Fruit fly (Drosophila melanogaster) whole organism, embryonic: Measurements from ENCODE around the gene GstO2.

Experiments used
- Bdp1 ChIP-seq: fragments of 200-800 bp; sonication (Bioruptor generic); optimal IDR thresholded peaks from 3 replicates; lab custom pipeline; 2016; ENCODE audit warnings: missing biosample characterization, missing genetic modification characterization
- CG10431 ChIP-seq: fragments of 200-800 bp; sonication (Bioruptor generic); optimal IDR thresholded peaks from 3 replicates; lab custom pipeline; 2018; ENCODE audit warnings: missing biosample characterization, mild to moderate bottlenecking, missing genetic modification characterization
- CG10654 ChIP-seq: fragments of 200-800 bp; sonication (Bioruptor generic); optimal IDR thresholded peaks from 2 replicates; lab custom pipeline; 2016; ENCODE audit warnings: missing biosample characterization, missing genetic modification characterization
- CG12104 ChIP-seq: fragments of 200-800 bp; sonication (Bioruptor generic); optimal IDR thresholded peaks from 3 replicates; lab custom pipeline; 2016; ENCODE audit warnings: missing biosample characterization, missing genetic modification characterization
- CG12659 ChIP-seq: fragments of 200-800 bp; sonication (Bioruptor generic); optimal IDR thresholded peaks from 3 replicates; lab custom pipeline; 2017; ENCODE audit warnings: mild to moderate bottlenecking, missing biosample characterization, missing genetic modification reagents, missing genetic modification characterization
- CG15011 ChIP-seq: fragments of 200-800 bp; sonication (Bioruptor generic); optimal IDR thresholded peaks from 3 replicates; lab custom pipeline; 2018; ENCODE audit warnings: missing biosample characterization, mild to moderate bottlenecking, missing genetic modification characterization
- CG1603 ChIP-seq: fragments of 200-800 bp; sonication (Bioruptor generic); optimal IDR thresholded peaks from 2 replicates; lab custom pipeline; 2019; ENCODE audit warnings: missing biosample characterization, mild to moderate bottlenecking, missing genetic modification characterization, moderate library complexity
- CG16863 ChIP-seq: fragments of 200-800 bp; sonication (Bioruptor generic); optimal IDR thresholded peaks from 3 replicates; lab custom pipeline; 2016; ENCODE audit warnings: missing biosample characterization, missing genetic modification characterization
- CG17802 ChIP-seq: fragments of 200-800 bp; sonication (Bioruptor generic); optimal IDR thresholded peaks from 2 replicates; lab custom pipeline; 2018; ENCODE audit warnings: missing biosample characterization, mild to moderate bottlenecking, missing genetic modification characterization, moderate library complexity
- CG17912 ChIP-seq: fragments of 200-800 bp; sonication (Bioruptor generic); optimal IDR thresholded peaks from 2 replicates; lab custom pipeline; 2018; ENCODE audit warnings: missing biosample characterization, mild to moderate bottlenecking, missing genetic modification characterization
- CG18619 ChIP-seq: fragments of 200-800 bp; sonication (Bioruptor generic); optimal IDR thresholded peaks from 3 replicates; lab custom pipeline; 2017; ENCODE audit warnings: missing biosample characterization, mild to moderate bottlenecking, missing genetic modification characterization
- CG2202 ChIP-seq: fragments of 200-800 bp; sonication (Bioruptor generic); optimal IDR thresholded peaks from 2 replicates; lab custom pipeline; 2018; ENCODE audit warnings: missing biosample characterization, mild to moderate bottlenecking, missing genetic modification characterization
- CG6791 ChIP-seq: fragments of 200-800 bp; sonication (Bioruptor generic); IDR thresholded peaks from 3 replicates; pipeline ENCODE4 v1.3.6; 2022; ENCODE audit warnings: missing biosample characterization, missing genetic modification characterization; ENCODE audit not compliant: partially characterized antibody
- CG7357 ChIP-seq: fragments of 200-800 bp; sonication (Bioruptor generic); IDR thresholded peaks from 3 replicates; pipeline ENCODE4 v1.3.6; 2022; ENCODE audit warnings: missing biosample characterization, missing genetic modification characterization
- CG7839 ChIP-seq: fragments of 200-800 bp; sonication (Bioruptor generic); optimal IDR thresholded peaks from 3 replicates; lab custom pipeline; 2018; ENCODE audit warnings: missing biosample characterization, mild to moderate bottlenecking, missing genetic modification characterization, moderate library complexity
- CG7928 ChIP-seq: fragments of 200-800 bp; sonication (Bioruptor generic); optimal IDR thresholded peaks from 2 replicates; lab custom pipeline; 2017; ENCODE audit warnings: missing biosample characterization, mild to moderate bottlenecking, missing genetic modification characterization
- CG8478 ChIP-seq: fragments of >200 bp; optimal IDR thresholded peaks from 2 replicates; lab custom pipeline; 2018
- CG9797 ChIP-seq: fragments of 200-800 bp; sonication (Bioruptor generic); optimal IDR thresholded peaks from 3 replicates; lab custom pipeline; 2018; ENCODE audit warnings: missing biosample characterization, mild to moderate bottlenecking, missing genetic modification characterization
- D19B ChIP-seq: fragments of 200-800 bp; sonication (Bioruptor generic); optimal IDR thresholded peaks from 2 replicates; lab custom pipeline; 2017; ENCODE audit warnings: missing biosample characterization, mild to moderate bottlenecking, missing genetic modification characterization
- Deaf1 ChIP-seq: fragments of 200-800 bp; optimal IDR thresholded peaks from 3 replicates; lab custom pipeline; 2019; ENCODE audit warnings: missing biosample characterization, mild to moderate bottlenecking, missing genetic modification characterization, moderate library complexity
- Doc2 ChIP-seq: fragments of 200-800 bp; sonication (Bioruptor generic); IDR thresholded peaks from 2 replicates; pipeline ENCODE4 v1.3.6; 2022; ENCODE audit warnings: missing biosample characterization, missing genetic modification characterization
- Doc3 ChIP-seq: fragments of 200-800 bp; sonication (Bioruptor generic); IDR thresholded peaks from 3 replicates; pipeline ENCODE4 v1.3.6; 2022; ENCODE audit warnings: missing biosample characterization, missing genetic modification characterization; ENCODE audit not compliant: partially characterized antibody
- Ets65A ChIP-seq: fragments of 200-800 bp; sonication (Bioruptor generic); peaks from one replicate; lab custom pipeline; 2016; ENCODE audit warnings: missing biosample characterization, missing genetic modification characterization
- HLH3B ChIP-seq: fragments of 200-800 bp; sonication (Bioruptor generic); IDR thresholded peaks from 2 replicates; pipeline ENCODE4 v1.3.6; 2022; ENCODE audit warnings: missing biosample characterization, missing genetic modification characterization
- HmgD ChIP-seq: fragments of 200-800 bp; sonication (Bioruptor generic); optimal IDR thresholded peaks from 3 replicates; lab custom pipeline; 2016; ENCODE audit warnings: missing biosample characterization, missing genetic modification characterization
- Hr39 ChIP-seq: fragments of >200 bp; optimal IDR thresholded peaks from 2 replicates; lab custom pipeline; 2017
- Lpt ChIP-seq: fragments of >200 bp; optimal IDR thresholded peaks from 2 replicates; lab custom pipeline; 2018; ENCODE audit warnings: missing biosample characterization, missing genetic modification characterization
- Rx ChIP-seq: fragments of 200-800 bp; sonication (Bioruptor generic); IDR thresholded peaks from 2 replicates; pipeline ENCODE4 v1.3.6; 2022; ENCODE audit warnings: missing biosample characterization, missing genetic modification characterization
- Sin3A ChIP-seq: fragments of >200 bp; optimal IDR thresholded peaks from 2 replicates; lab custom pipeline; 2018
- Six4 ChIP-seq: fragments of 200-800 bp; sonication (Bioruptor generic); optimal IDR thresholded peaks from 2 replicates; lab custom pipeline; 2016; ENCODE audit warnings: missing biosample characterization, missing genetic modification characterization
- Stat92E ChIP-seq, 3 experiments: fragments of >200 bp in 2 of 3; fragments of 200-800 bp in 1 of 3; sonication (Bioruptor generic) in 1 of 3; optimal IDR thresholded peaks; 2 replicates each; lab custom pipeline; 2017 to 2019; ENCODE audit warnings: missing biosample characterization in 3 of 3, missing genetic modification characterization in 3 of 3, mild to moderate bottlenecking in 1 of 3, moderate library complexity in 1 of 3
- Trl ChIP-seq, 3 experiments: fragments of >200 bp in 2 of 3; fragments of 200-800 bp in 1 of 3; sonication (Bioruptor generic) in 1 of 3; optimal IDR thresholded peaks; 2 replicates in 1 of 3; 3 replicates in 2 of 3; lab custom pipeline; 2016 to 2017; ENCODE audit warnings: missing biosample characterization in 1 of 3, missing genetic modification characterization in 1 of 3
- abd-A ChIP-seq: fragments of 200-800 bp; sonication (Bioruptor generic); optimal IDR thresholded peaks from 3 replicates; lab custom pipeline; 2019; ENCODE audit warnings: missing biosample characterization, mild to moderate bottlenecking, missing genetic modification characterization, moderate library complexity
- ash1 ChIP-seq: fragments of 200-800 bp; sonication (Bioruptor generic); optimal IDR thresholded peaks from 2 replicates; lab custom pipeline; 2018; ENCODE audit warnings: missing biosample characterization, mild to moderate bottlenecking, missing genetic modification characterization
- dmrt99B ChIP-seq: fragments of 200-800 bp; sonication (Bioruptor generic); optimal IDR thresholded peaks from 2 replicates; lab custom pipeline; 2018; ENCODE audit warnings: missing biosample characterization, mild to moderate bottlenecking, missing genetic modification characterization, moderate library complexity
- dpn ChIP-seq, 2 experiments: fragments of 200-800 bp; sonication (Bioruptor generic); optimal IDR thresholded peaks; 3 replicates each; lab custom pipeline; 2016; ENCODE audit warnings: missing biosample characterization in 2 of 2, missing genetic modification characterization in 2 of 2
- esg ChIP-seq: fragments of 200-800 bp; sonication (Bioruptor generic); conservative IDR thresholded peaks from 2 replicates; pipeline ENCODE4 v1.3.6; 2022; ENCODE audit warnings: missing biosample characterization, missing genetic modification characterization
- fd3F ChIP-seq: fragments of 200-800 bp; sonication (Bioruptor generic); optimal IDR thresholded peaks from 2 replicates; lab custom pipeline; 2018; ENCODE audit warnings: missing biosample characterization, mild to moderate bottlenecking, missing genetic modification characterization, moderate library complexity
- ftz-f1 ChIP-seq: fragments of 200-800 bp; sonication (Bioruptor generic); optimal IDR thresholded peaks from 2 replicates; lab custom pipeline; 2016; ENCODE audit warnings: missing biosample characterization, missing genetic modification characterization
- gce ChIP-seq: fragments of 200-800 bp; sonication (Bioruptor generic); IDR thresholded peaks from 3 replicates; pipeline ENCODE4 v1.3.6; 2022; ENCODE audit warnings: missing biosample characterization, missing genetic modification characterization
- gem ChIP-seq: fragments of 200-800 bp; sonication (Bioruptor generic); optimal IDR thresholded peaks from 2 replicates; lab custom pipeline; 2019; ENCODE audit warnings: missing biosample characterization, mild to moderate bottlenecking, missing genetic modification characterization, moderate library complexity
- mam ChIP-seq: fragments of 200-800 bp; sonication (Bioruptor generic); optimal IDR thresholded peaks from 3 replicates; lab custom pipeline; 2016; ENCODE audit warnings: missing biosample characterization, missing genetic modification characterization
- org-1 ChIP-seq: fragments of 200-800 bp; sonication (Bioruptor generic); optimal IDR thresholded peaks from 2 replicates; lab custom pipeline; 2017; ENCODE audit warnings: missing biosample characterization, missing genetic modification characterization
- otp ChIP-seq: fragments of 200-800 bp; sonication (Bioruptor generic); IDR thresholded peaks from 3 replicates; pipeline ENCODE4, ENCODE4 v1.3.6; 2022; ENCODE audit warnings: missing biosample characterization, missing genetic modification characterization
- p53 ChIP-seq: fragments of 200-800 bp; sonication (Bioruptor generic); optimal IDR thresholded peaks from 2 replicates; lab custom pipeline; 2016; ENCODE audit warnings: missing biosample characterization, missing genetic modification characterization
- phol ChIP-seq: fragments of 200-800 bp; sonication (Bioruptor generic); optimal IDR thresholded peaks from 3 replicates; lab custom pipeline; 2018; ENCODE audit warnings: missing biosample characterization, mild to moderate bottlenecking, missing genetic modification characterization, moderate library complexity
- run ChIP-seq: fragments of 200-800 bp; sonication (Bioruptor generic); optimal IDR thresholded peaks from 3 replicates; lab custom pipeline; 2018; ENCODE audit warnings: missing biosample characterization, mild to moderate bottlenecking, missing genetic modification characterization
- sens-2 ChIP-seq: fragments of 200-800 bp; sonication (Bioruptor generic); IDR thresholded peaks from 2 replicates; pipeline ENCODE4 v1.3.6; 2022; ENCODE audit warnings: missing biosample characterization, missing genetic modification characterization
- sim ChIP-seq: fragments of 200-800 bp; sonication (Bioruptor generic); IDR thresholded peaks from 2 replicates; pipeline ENCODE4 v1.3.6; 2022; ENCODE audit warnings: missing biosample characterization, missing genetic modification characterization
- stc ChIP-seq: fragments of 200-800 bp; sonication (Bioruptor generic); IDR thresholded peaks from 2 replicates; pipeline ENCODE4 v1.3.6; 2022; ENCODE audit warnings: missing biosample characterization, missing genetic modification characterization
- toy ChIP-seq: fragments of 200-800 bp; sonication (Bioruptor generic); IDR thresholded peaks from 2 replicates; pipeline ENCODE4 v1.3.6; 2022; ENCODE audit warnings: missing biosample characterization, missing genetic modification characterization
- wek ChIP-seq: fragments of 200-800 bp; sonication (Bioruptor generic); optimal IDR thresholded peaks from 3 replicates; lab custom pipeline; 2018; ENCODE audit warnings: missing biosample characterization, mild to moderate bottlenecking, missing genetic modification characterization, moderate library complexity
- zen ChIP-seq: fragments of 200-800 bp; sonication (Bioruptor generic); optimal IDR thresholded peaks from 3 replicates; lab custom pipeline; 2018; ENCODE audit warnings: missing biosample characterization, mild to moderate bottlenecking, missing genetic modification characterization, moderate library complexity

GstO2 gene

dm6 chr3L:8544710-8545109 lies 21.4 kb upstream of the GstO2 start, which contains the start of gene rhea (continued):
- no peak for TF ChIP-seq CG18619 (GFP tag; lab: Kevin White, UChicago)
- TF ChIP-seq gem: peak; percentile 40
- TF ChIP-seq gce (GFP tag; lab: Robert Waterston, UW): no peak
- no peak for TF ChIP-seq CG7357 (GFP tag; lab: Robert Waterston, UW)
- TF ChIP-seq CG10654 (GFP tag; lab: Kevin White, UChicago): no peak
- TF ChIP-seq Stat92E (GFP tag; optimal IDR thresholded peaks at IDR 0.05; lab: Kevin White, UChicago): no peak
- no peak for TF ChIP-seq CG16863 (GFP tag; lab: Kevin White, UChicago)
- TF ChIP-seq CG15011 (GFP tag; lab: Kevin White, UChicago): no peak
- TF ChIP-seq ash1 (GFP tag; lab: Kevin White, UChicago): no peak
- TF ChIP-seq org-1 (GFP tag; lab: Kevin White, UChicago): no peak
- TF ChIP-seq CG6791 (GFP tag; lab: Robert Waterston, UW): peak; percentile 71; the same call in 2 of the 3 replicates
- peak; percentile 81 for TF ChIP-seq Doc3 (GFP tag; lab: Robert Waterston, UW)
- no peak for TF ChIP-seq Ets65A (GFP tag; lab: Kevin White, UChicago)
- no peak for TF ChIP-seq toy (GFP tag; lab: Robert Waterston, UW)
- TF ChIP-seq HLH3B: no peak
- TF ChIP-seq p53 (GFP tag; lab: Kevin White, UChicago): no peak
- no peak for TF ChIP-seq abd-A
- peak; percentile 65 for TF ChIP-seq zen (tag; lab: Kevin White, UChicago)
- no peak for TF ChIP-seq esg (GFP tag; lab: Robert Waterston, UW)
- no peak for TF ChIP-seq HmgD
- no peak for TF ChIP-seq D19B
- no peak for TF ChIP-seq stc (GFP tag; lab: Robert Waterston, UW)
- peak; percentile 24; the same call in 1 of the 3 replicates for TF ChIP-seq otp (GFP tag; lab: Robert Waterston, UW)
- no peak for TF ChIP-seq Bdp1 (GFP tag; lab: Kevin White, UChicago)
- TF ChIP-seq fd3F (GFP tag; lab: Kevin White, UChicago): no peak
- TF ChIP-seq Doc2: no peak
- TF ChIP-seq CG12659: peak; percentile 68
- TF ChIP-seq CG7928: no peak
- no peak for TF ChIP-seq dmrt99B (tag; lab: Kevin White, UChicago)
- no peak for TF ChIP-seq wek (GFP tag; lab: Kevin White, UChicago)
- peak; percentile 82 for TF ChIP-seq CG9797 (GFP tag; lab: Kevin White, UChicago)
- TF ChIP-seq sens-2 (GFP tag; lab: Robert Waterston, UW): no peak
- no peak for TF ChIP-seq CG2202 (tag; lab: Kevin White, UChicago)
- TF ChIP-seq Sin3A (lab: Kevin White, UChicago): peak; percentile 70
- no peak for TF ChIP-seq mam (GFP tag; lab: Kevin White, UChicago)
- no peak for TF ChIP-seq CG12104 (GFP tag; lab: Kevin White, UChicago)
- TF ChIP-seq Six4 (GFP tag; lab: Kevin White, UChicago): peak; percentile 30
- no peak for TF ChIP-seq Rx (GFP tag; lab: Robert Waterston, UW)
- TF ChIP-seq Deaf1 (tag; lab: Kevin White, UChicago): no peak
- TF ChIP-seq CG8478 (lab: Kevin White, UChicago): no peak
- TF ChIP-seq CG10431 (GFP tag; lab: Kevin White, UChicago): no peak
- no peak for TF ChIP-seq CG17802 (tag; lab: Kevin White, UChicago)
- no peak for TF ChIP-seq Hr39 (lab: Kevin White, UChicago)
- no peak for TF ChIP-seq Trl (optimal IDR thresholded peaks at IDR 0.05; lab: Kevin White, UChicago)
- TF ChIP-seq Trl (GFP tag; optimal IDR thresholded peaks at IDR 0.05; lab: Kevin White, UChicago): no peak
- TF ChIP-seq CG7839 (tag; lab: Kevin White, UChicago): no peak
- no peak for TF ChIP-seq sim
- TF ChIP-seq run (tag; lab: Kevin White, UChicago): no peak
- TF ChIP-seq ftz-f1 (GFP tag; lab: Kevin White, UChicago): no peak
- TF ChIP-seq CG17912 (GFP tag; lab: Kevin White, UChicago): no peak
- peak; percentile 18 for TF ChIP-seq CG1603 (tag; lab: Kevin White, UChicago)
- TF ChIP-seq dpn (GFP tag; optimal IDR thresholded peaks at IDR 0.05; lab: Kevin White, UChicago): peak in 1 of 2 experiments; percentile 39
- TF ChIP-seq phol: peak; percentile 57
- no peak for TF ChIP-seq Lpt (GFP tag; lab: Kevin White, UChicago)
